Worm (Caenorhabditis elegans) whole organism, L3 larva: ENCODE measurements around the gene cyp-34A2.

Source experiments
- R02D3.7 ChIP-seq: fragments of 150-350 bp; optimal IDR thresholded peaks from 2 replicates; lab custom pipeline; 2014; ENCODE audit warnings: missing biosample characterization, missing genetic modification characterization
- ZK546.5 ChIP-seq: sonication (generic microtip); optimal IDR thresholded peaks from 2 replicates; lab custom pipeline; 2017; ENCODE audit warnings: missing biosample characterization, missing genetic modification characterization
- aly-2 ChIP-seq: fragments of 150-350 bp; optimal IDR thresholded peaks from 2 replicates; lab custom pipeline; 2014; ENCODE audit warnings: missing biosample characterization, missing genetic modification characterization
- ama-1 ChIP-seq: fragments of 150-350 bp; optimal IDR thresholded peaks from 2 replicates; lab custom pipeline; 2018
- ceh-16 ChIP-seq: sonication (generic microtip); optimal IDR thresholded peaks from 2 replicates; lab custom pipeline; 2017; ENCODE audit warnings: missing biosample characterization, missing genetic modification characterization
- ceh-28 ChIP-seq: fragments of 150-350 bp; optimal IDR thresholded peaks from 2 replicates; lab custom pipeline; 2014; ENCODE audit warnings: missing biosample characterization, missing genetic modification reagents, missing genetic modification characterization
- ceh-82 ChIP-seq: fragments of 150-350 bp; optimal IDR thresholded peaks from 2 replicates; lab custom pipeline; 2014; ENCODE audit warnings: missing biosample characterization, missing genetic modification characterization
- ceh-9 ChIP-seq: sonication (generic microtip); optimal IDR thresholded peaks from 2 replicates; lab custom pipeline; 2018; ENCODE audit warnings: missing biosample characterization, missing genetic modification characterization
- daf-12 ChIP-seq: fragments of 150-350 bp; optimal IDR thresholded peaks from 2 replicates; lab custom pipeline; 2014; ENCODE audit warnings: missing biosample characterization, missing genetic modification reagents, missing genetic modification characterization
- egl-27 ChIP-seq: sonication (generic microtip); optimal IDR thresholded peaks from 4 replicates; lab custom pipeline; 2017; ENCODE audit warnings: missing biosample characterization, missing genetic modification reagents, missing genetic modification characterization
- egl-5 ChIP-seq: fragments of 150-350 bp; optimal IDR thresholded peaks from 2 replicates; lab custom pipeline; 2017; ENCODE audit warnings: missing biosample characterization, missing genetic modification reagents, missing genetic modification characterization, inconsistent platforms
- elt-1 ChIP-seq: fragments of 150-350 bp; optimal IDR thresholded peaks from 2 replicates; lab custom pipeline; 2014; ENCODE audit warnings: missing biosample characterization, missing genetic modification characterization
- elt-2 ChIP-seq: sonication (generic microtip); optimal IDR thresholded peaks from 2 replicates; lab custom pipeline; 2016; ENCODE audit warnings: missing genetic modification reagents, mild to moderate bottlenecking, missing genetic modification characterization, missing compliant biosample characterization
- elt-3 ChIP-seq, 3 experiments: fragments of 150-350 bp in 1 of 3; sonication (generic microtip) in 2 of 3; optimal IDR thresholded peaks; 2 replicates in 2 of 3; 4 replicates in 1 of 3; lab custom pipeline; 2014 to 2017; ENCODE audit warnings: missing biosample characterization in 3 of 3, missing genetic modification characterization in 3 of 3
- fkh-10 ChIP-seq: sonication (generic microtip); optimal IDR thresholded peaks from 2 replicates; lab custom pipeline; 2017; ENCODE audit warnings: missing biosample characterization, missing genetic modification reagents, missing genetic modification characterization
- fkh-2 ChIP-seq: fragments of 150-350 bp; optimal IDR thresholded peaks from 2 replicates; lab custom pipeline; 2014; ENCODE audit warnings: missing biosample characterization, missing genetic modification reagents, missing genetic modification characterization
- fos-1 ChIP-seq: fragments of 150-350 bp; optimal IDR thresholded peaks from 2 replicates; lab custom pipeline; 2014; ENCODE audit warnings: missing biosample characterization, missing genetic modification characterization
- hmg-11 ChIP-seq: sonication (generic microtip); optimal IDR thresholded peaks from 2 replicates; lab custom pipeline; 2016; ENCODE audit warnings: missing genetic modification characterization, missing compliant biosample characterization
- jun-1 ChIP-seq: fragments of 150-350 bp; optimal IDR thresholded peaks from 2 replicates; lab custom pipeline; 2014; ENCODE audit warnings: missing biosample characterization, missing genetic modification reagents, missing genetic modification characterization
- lin-39 ChIP-seq: fragments of 150-350 bp; optimal IDR thresholded peaks from 2 replicates; lab custom pipeline; 2018; ENCODE audit warnings: missing biosample characterization, missing genetic modification reagents, missing genetic modification characterization
- lsy-12 ChIP-seq: sonication (generic microtip); optimal IDR thresholded peaks from 2 replicates; lab custom pipeline; 2016; ENCODE audit warnings: mild to moderate bottlenecking, missing genetic modification characterization, missing compliant biosample characterization
- mdl-1 ChIP-seq: fragments of 150-350 bp; optimal IDR thresholded peaks from 2 replicates; lab custom pipeline; 2014; ENCODE audit warnings: missing biosample characterization, missing genetic modification characterization
- mml-1 ChIP-seq: fragments of 150-350 bp; sonication (generic microtip); optimal IDR thresholded peaks from 3 replicates; lab custom pipeline; 2014; ENCODE audit warnings: missing biosample characterization, missing genetic modification characterization
- nhr-11 ChIP-seq: fragments of 150-350 bp; optimal IDR thresholded peaks from 2 replicates; lab custom pipeline; 2014; ENCODE audit warnings: missing biosample characterization, missing genetic modification characterization
- nhr-12 ChIP-seq: fragments of 150-350 bp; optimal IDR thresholded peaks from 2 replicates; lab custom pipeline; 2014; ENCODE audit warnings: missing biosample characterization, missing genetic modification characterization
- nhr-237 ChIP-seq: fragments of 150-350 bp; optimal IDR thresholded peaks from 2 replicates; lab custom pipeline; 2014; ENCODE audit warnings: missing biosample characterization, missing genetic modification characterization
- nhr-67 ChIP-seq: fragments of 150-350 bp; optimal IDR thresholded peaks from 2 replicates; lab custom pipeline; 2014; ENCODE audit warnings: missing biosample characterization, missing genetic modification characterization
- nhr-76 ChIP-seq: fragments of 150-350 bp; sonication (generic microtip); optimal IDR thresholded peaks from 5 replicates; lab custom pipeline; 2014; ENCODE audit warnings: missing biosample characterization, missing genetic modification characterization
- nhr-77 ChIP-seq: fragments of 150-350 bp; optimal IDR thresholded peaks from 2 replicates; lab custom pipeline; 2014; ENCODE audit warnings: missing biosample characterization, missing genetic modification characterization
- pha-4 ChIP-seq: fragments of 150-350 bp; optimal IDR thresholded peaks from 2 replicates; lab custom pipeline; 2014; ENCODE audit warnings: missing biosample characterization, missing genetic modification reagents, missing genetic modification characterization
- pqm-1 ChIP-seq: fragments of 150-350 bp; optimal IDR thresholded peaks from 2 replicates; lab custom pipeline; 2017; ENCODE audit warnings: missing biosample characterization, missing genetic modification characterization, inconsistent platforms
- sea-2 ChIP-seq: fragments of 150-350 bp; sonication (generic microtip); optimal IDR thresholded peaks from 4 replicates; lab custom pipeline; 2014; ENCODE audit warnings: missing biosample characterization, missing genetic modification reagents, missing genetic modification characterization
- skn-1 ChIP-seq: fragments of 150-350 bp; optimal IDR thresholded peaks from 2 replicates; lab custom pipeline; 2014; ENCODE audit warnings: missing biosample characterization, missing genetic modification characterization
- snpc-4 ChIP-seq: fragments of 150-350 bp; optimal IDR thresholded peaks from 2 replicates; lab custom pipeline; 2014; ENCODE audit warnings: missing biosample characterization, missing genetic modification characterization
- unc-39 ChIP-seq: sonication (generic microtip); optimal IDR thresholded peaks from 4 replicates; lab custom pipeline; 2017; ENCODE audit warnings: missing biosample characterization, missing genetic modification characterization
- unc-62 ChIP-seq: fragments of 150-350 bp; sonication (generic microtip); optimal IDR thresholded peaks from 4 replicates; lab custom pipeline; 2014; ENCODE audit warnings: missing biosample characterization, missing genetic modification reagents, missing genetic modification characterization
- zag-1 ChIP-seq: fragments of 150-350 bp; optimal IDR thresholded peaks from 2 replicates; lab custom pipeline; 2014; ENCODE audit warnings: missing biosample characterization, missing genetic modification characterization
- ztf-11 ChIP-seq: fragments of 150-350 bp; optimal IDR thresholded peaks from 2 replicates; lab custom pipeline; 2014; ENCODE audit warnings: missing biosample characterization, missing genetic modification characterization

cyp-34A2 gene

DNA sequence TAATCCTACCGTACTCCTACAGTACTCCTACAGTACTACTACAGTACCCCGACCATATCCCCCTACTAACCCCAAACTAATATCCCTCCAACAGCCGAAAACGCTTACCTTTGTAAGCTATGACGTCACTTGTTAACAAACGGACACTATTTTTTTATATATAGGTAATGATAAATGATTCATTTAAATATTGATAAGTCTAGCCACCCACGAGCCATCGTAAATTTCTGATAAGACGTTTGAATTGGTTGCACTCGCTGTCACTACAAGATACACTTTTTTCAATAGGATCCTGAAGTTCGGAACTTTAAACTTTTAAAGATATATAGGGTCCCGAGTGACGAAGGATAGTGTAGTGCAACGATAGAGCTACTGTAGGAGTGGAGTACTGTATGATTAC is 31.8 kb upstream of the cyp-34A2 start, which contains the start of gene nhr-247:
nhr-247 (plus strand) TSS at position 330 of the 400 bp plus-strand sequence.
- TF ChIP-seq pqm-1 (tag; lab: Kevin White, UChicago) (peak; percentile 9), elt-2 (tag; lab: Kevin White, UChicago) (peak; percentile 59)

DNA sequence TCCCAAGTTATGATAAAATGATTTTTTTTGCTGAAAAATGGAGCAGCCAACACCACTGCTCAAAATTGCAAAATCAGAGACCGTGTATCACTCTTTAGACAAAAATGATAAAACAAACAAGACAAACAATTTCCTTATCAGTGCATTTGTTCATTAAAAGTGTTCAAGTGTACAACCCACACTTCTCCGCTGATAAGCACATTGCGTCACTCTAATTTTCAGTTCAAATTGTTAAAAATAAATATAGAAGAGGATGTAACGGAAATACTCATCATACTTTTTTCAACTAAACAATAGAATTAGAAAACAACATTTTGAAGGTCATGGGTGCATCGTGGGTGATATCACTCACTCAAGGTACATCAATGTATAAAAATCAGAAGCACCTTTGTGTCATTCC is 27.7 kb upstream of the cyp-34A2 start, which contains the start of gene nhr-291:
nhr-291 (plus strand) TSS at position 324 of the 400 bp plus-strand sequence.
- no peak for TF ChIP-seq nhr-67 (tag; lab: Kevin White, UChicago)
- TF ChIP-seq R02D3.7 (tag; lab: Kevin White, UChicago): no peak
- TF ChIP-seq lsy-12: no peak
- TF ChIP-seq ama-1 (lab: Kevin White, UChicago): no peak
- no peak for TF ChIP-seq mdl-1 (tag; lab: Kevin White, UChicago)
- no peak for TF ChIP-seq ztf-11 (tag; lab: Kevin White, UChicago)
- TF ChIP-seq sea-2 (GFP tag; lab: Kevin White, UChicago): no peak
- TF ChIP-seq ceh-16 (tag; lab: Kevin White, UChicago): no peak
- no peak for TF ChIP-seq snpc-4 (tag; lab: Kevin White, UChicago)
- no peak for TF ChIP-seq zag-1 (tag; lab: Kevin White, UChicago)
- no peak for TF ChIP-seq lin-39 (tag; lab: Kevin White, UChicago)
- TF ChIP-seq mml-1 (tag; lab: Kevin White, UChicago): no peak
- no peak for TF ChIP-seq aly-2 (tag; lab: Kevin White, UChicago)
- TF ChIP-seq ZK546.5 (tag; lab: Kevin White, UChicago): no peak
- TF ChIP-seq elt-3 (tag; optimal IDR thresholded peaks at IDR 0.05; lab: Kevin White, UChicago): no peak
- TF ChIP-seq unc-39 (tag; lab: Kevin White, UChicago): no peak
- TF ChIP-seq jun-1: peak; percentile 93
- TF ChIP-seq ceh-9: no peak
- peak; percentile 99 for TF ChIP-seq elt-2 (tag; lab: Kevin White, UChicago)
- TF ChIP-seq egl-27 (tag; lab: Kevin White, UChicago): no peak
- no peak for TF ChIP-seq nhr-237 (tag; lab: Kevin White, UChicago)
- TF ChIP-seq fos-1 (tag; lab: Kevin White, UChicago): peak; percentile 57
- no peak for TF ChIP-seq hmg-11 (tag; lab: Kevin White, UChicago)
- no peak for TF ChIP-seq daf-12 (tag; lab: Kevin White, UChicago)
- peak; percentile 62 for TF ChIP-seq skn-1
- TF ChIP-seq fkh-10: no peak
- TF ChIP-seq pha-4 (tag; lab: Kevin White, UChicago): peak; percentile 83
- no peak for TF ChIP-seq ceh-82 (tag; lab: Kevin White, UChicago)
- no peak for TF ChIP-seq egl-5
- TF ChIP-seq pqm-1 (tag; lab: Kevin White, UChicago): peak; percentile 99
- no peak for TF ChIP-seq nhr-77
- TF ChIP-seq, all 47 proteins: peak for 6

DNA sequence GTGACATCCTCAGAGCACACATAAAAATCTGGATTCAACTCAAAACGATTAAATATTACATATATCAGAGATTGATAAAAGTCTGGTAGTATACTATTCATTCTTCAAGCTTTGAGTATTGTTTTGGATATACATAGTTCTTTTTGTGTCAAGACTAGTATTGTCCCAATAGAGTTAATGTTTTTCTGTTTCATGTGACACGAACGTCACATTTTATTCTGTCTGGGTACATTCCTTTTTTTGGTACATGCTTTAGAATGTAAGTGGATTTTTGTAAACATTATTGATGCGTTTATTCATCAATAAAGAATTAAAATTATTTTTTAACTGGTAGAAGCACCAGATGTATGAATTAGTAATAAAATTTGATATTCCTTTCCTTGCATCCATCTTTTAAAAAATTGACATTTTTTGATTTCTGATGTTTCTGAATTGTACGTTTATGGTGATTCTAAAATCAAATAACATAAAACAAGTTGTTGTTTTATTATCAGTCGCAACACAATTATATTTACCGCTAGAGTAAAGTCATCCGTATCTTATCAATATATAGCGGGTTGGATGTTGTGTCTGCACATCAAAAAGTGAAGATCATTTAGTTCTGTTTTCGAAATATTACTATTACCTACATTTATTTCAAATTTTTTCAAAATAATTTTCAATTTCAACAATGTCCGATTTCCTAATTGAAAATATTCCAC is 25.1 kb upstream of the cyp-34A2 start, which contains the start of the genes srt-22 and nhr-246:
srt-22 (minus strand) TSS at position 101 of the 701 bp plus-strand sequence.
nhr-246 (plus strand) TSS at position 651 of the 701 bp plus-strand sequence.
- TF ChIP-seq pqm-1 (tag; lab: Kevin White, UChicago): peak; percentile 30
- TF ChIP-seq elt-3 (tag; optimal IDR thresholded peaks at IDR 0.05; lab: Kevin White, UChicago): no peak
- no peak for TF ChIP-seq fkh-10
- TF ChIP-seq elt-2 (tag; lab: Kevin White, UChicago): peak; percentile 6

DNA sequence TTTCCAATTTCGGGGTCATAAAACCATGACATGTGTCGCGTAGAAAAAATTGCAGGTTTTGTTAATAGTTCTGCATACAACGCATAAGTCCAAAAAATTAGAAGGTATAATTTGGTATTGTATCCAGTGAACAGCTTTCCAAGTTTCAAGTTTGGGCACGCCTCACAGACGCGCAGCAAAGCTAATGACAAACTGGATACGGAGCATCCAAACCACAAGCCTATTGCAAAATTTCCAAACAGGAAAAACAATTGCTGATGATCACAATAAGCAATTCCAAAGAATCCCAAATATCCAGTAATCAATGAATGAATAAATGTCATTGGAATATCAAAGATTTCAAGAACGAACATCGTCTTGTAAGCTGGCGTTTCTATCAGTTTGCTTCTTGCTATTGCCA is 22.6 kb upstream of the cyp-34A2 start:
- TF ChIP-seq elt-3 (tag; optimal IDR thresholded peaks at IDR 0.05; lab: Kevin White, UChicago): no peak
- TF ChIP-seq ceh-28 (tag; lab: Kevin White, UChicago): no peak
- no peak for TF ChIP-seq unc-62 (GFP tag; lab: Kevin White, UChicago)
- no peak for TF ChIP-seq ceh-82 (tag; lab: Kevin White, UChicago)
- TF ChIP-seq ztf-11 (tag; lab: Kevin White, UChicago): no peak
- no peak for TF ChIP-seq egl-5
- TF ChIP-seq lsy-12: no peak
- no peak for TF ChIP-seq egl-27 (tag; lab: Kevin White, UChicago)
- no peak for TF ChIP-seq elt-1 (tag; lab: Kevin White, UChicago)
- TF ChIP-seq nhr-12 (tag; lab: Kevin White, UChicago): no peak
- no peak for TF ChIP-seq R02D3.7 (tag; lab: Kevin White, UChicago)
- no peak for TF ChIP-seq nhr-76 (tag; lab: Kevin White, UChicago)
- TF ChIP-seq nhr-11 (tag; lab: Kevin White, UChicago): no peak
- TF ChIP-seq unc-39 (tag; lab: Kevin White, UChicago): no peak
- TF ChIP-seq fkh-2 (tag; lab: Kevin White, UChicago): no peak
- TF ChIP-seq mml-1 (tag; lab: Kevin White, UChicago): no peak
- TF ChIP-seq hmg-11 (tag; lab: Kevin White, UChicago): no peak
- TF ChIP-seq zag-1 (tag; lab: Kevin White, UChicago): no peak
- no peak for TF ChIP-seq jun-1
